Worm (Caenorhabditis elegans) whole organism, midembryonic: ENCODE data around the gene srh-247.
"Not testable (repeated sequence)": the region's sequence is repeated elsewhere in the genome, so short reads cannot be mapped to it uniquely, and the experiment has no call there.

Source experiments
- T22C8.4 ChIP-seq: fragments of 200-800 bp; sonication (Bioruptor generic); IDR thresholded peaks from 2 replicates; pipeline ENCODE4 v1.3.6; 2022; ENCODE audit warnings: missing genetic modification characterization, missing compliant biosample characterization
- cog-1 ChIP-seq: sonication (generic microtip); optimal IDR thresholded peaks from 2 replicates; lab custom pipeline; 2016; ENCODE audit warnings: missing genetic modification characterization, missing compliant biosample characterization
- flt-1 ChIP-seq: fragments of 200-800 bp; sonication (Bioruptor generic); IDR thresholded peaks from 2 replicates; pipeline ENCODE4 v1.3.6; 2022; ENCODE audit warnings: missing genetic modification characterization, missing compliant biosample characterization
- klf-2 ChIP-seq: fragments of 200-800 bp; sonication (Bioruptor generic); conservative IDR thresholded peaks from 2 replicates; pipeline ENCODE4 v1.3.6; 2022; ENCODE audit warnings: missing genetic modification reagents, missing genetic modification characterization, missing compliant biosample characterization
- med-1 ChIP-seq: sonication (generic microtip); optimal IDR thresholded peaks from 2 replicates; lab custom pipeline; 2017; ENCODE audit warnings: missing genetic modification characterization, mild to moderate bottlenecking, missing compliant biosample characterization, antibody characterized with exemption, missing genetic modification reagents; ENCODE audit not compliant: insufficient read depth
- ref-1 ChIP-seq: fragments of 200-800 bp; sonication (Bioruptor generic); conservative IDR thresholded peaks from 2 replicates; pipeline ENCODE4 v1.3.6; 2022; ENCODE audit warnings: missing genetic modification reagents, missing genetic modification characterization, missing compliant biosample characterization
- tab-1 ChIP-seq: fragments of 200-800 bp; sonication (Bioruptor generic); IDR thresholded peaks from 2 replicates; pipeline ENCODE4 v1.3.6; 2022; ENCODE audit warnings: missing genetic modification characterization, missing compliant biosample characterization
- ztf-23 ChIP-seq: fragments of 200-800 bp; sonication (Bioruptor generic); IDR thresholded peaks from 2 replicates; pipeline ENCODE4 v1.3.6; 2022; ENCODE audit warnings: missing genetic modification reagents, missing genetic modification characterization, missing compliant biosample characterization
- ztf-29 ChIP-seq: fragments of 200-800 bp; sonication (Bioruptor generic); IDR thresholded peaks from 2 replicates; pipeline ENCODE4 v1.3.6; 2022; ENCODE audit warnings: missing genetic modification reagents, missing genetic modification characterization, missing compliant biosample characterization

The srh-247 gene

ce11 chrV:2958202-2958601 is 24.2 kb upstream of the srh-247 start, which contains the start of gene srw-142:
Gene srw-142, minus strand, starts transcription at chrV:2958302.
- no peak for TF ChIP-seq med-1 (GFP tag; lab: Kevin White, UChicago)
- TF ChIP-seq flt-1 (GFP tag; lab: Robert Waterston, UW), result no peak
- no peak for TF ChIP-seq ref-1 (GFP tag; lab: Robert Waterston, UW)
- TF ChIP-seq cog-1 (tag; lab: Kevin White, UChicago), result no peak
- TF ChIP-seq ztf-29, result no peak
- TF ChIP-seq klf-2 (GFP tag; lab: Robert Waterston, UW), result no peak
- TF ChIP-seq T22C8.4, result no peak
- no peak for TF ChIP-seq tab-1 (GFP tag; lab: Robert Waterston, UW)
- no peak for TF ChIP-seq ztf-23 (GFP tag; lab: Robert Waterston, UW)

- not testable (repeated sequence) for TF ChIP-seq tab-1 (GFP tag; lab: Robert Waterston, UW); med-1 (GFP tag; lab: Kevin White, UChicago); klf-2 (GFP tag; lab: Robert Waterston, UW)
Observed at ce11 chrV:2955342-2955741, 21.4 kb upstream of the srh-247 start, which contains the start of gene srh-248. Gene srh-248, minus strand, starts transcription at chrV:2955442.

ce11 chrV:2952102-2952501 is 18.1 kb upstream of the srh-247 start, which contains the start of gene srw-122:
Gene srw-122, minus strand, starts transcription at chrV:2952202.
- TF ChIP-seq ref-1 (GFP tag; lab: Robert Waterston, UW); flt-1 (GFP tag; lab: Robert Waterston, UW); cog-1 (tag; lab: Kevin White, UChicago): not testable (repeated sequence)

- TF ChIP-seq tab-1 (GFP tag; lab: Robert Waterston, UW), result no peak
- no peak for TF ChIP-seq ref-1 (GFP tag; lab: Robert Waterston, UW)
- TF ChIP-seq cog-1 (tag; lab: Kevin White, UChicago), result no peak
- TF ChIP-seq ztf-29, result no peak
- TF ChIP-seq klf-2 (GFP tag; lab: Robert Waterston, UW), result no peak
- no peak for TF ChIP-seq flt-1 (GFP tag; lab: Robert Waterston, UW)
Observed at ce11 chrV:2945602-2946001, 11.6 kb upstream of the srh-247 start, which contains the start of gene srh-87. Gene srh-87, minus strand, starts transcription at chrV:2945702.

- no peak for TF ChIP-seq flt-1 (GFP tag; lab: Robert Waterston, UW)
- no peak for TF ChIP-seq cog-1 (tag; lab: Kevin White, UChicago)
- no peak for TF ChIP-seq T22C8.4
- TF ChIP-seq med-1 (GFP tag; lab: Kevin White, UChicago), result no peak
- no peak for TF ChIP-seq ref-1 (GFP tag; lab: Robert Waterston, UW)
- TF ChIP-seq ztf-23 (GFP tag; lab: Robert Waterston, UW), result no peak
- no peak for TF ChIP-seq tab-1 (GFP tag; lab: Robert Waterston, UW)
- TF ChIP-seq ztf-29, result no peak
- TF ChIP-seq klf-2 (GFP tag; lab: Robert Waterston, UW), result no peak
Observed at ce11 chrV:2943859-2944258, 9.9 kb upstream of the srh-247 start, which contains the start of gene srw-137. Gene srw-137, minus strand, starts transcription at chrV:2943959.

ce11 chrV:2942247-2942646 is 8.3 kb upstream of the srh-247 start:
- TF ChIP-seq med-1 (GFP tag; lab: Kevin White, UChicago) (no peak), tab-1 (GFP tag; lab: Robert Waterston, UW) (no peak), T22C8.4 (no peak), flt-1 (GFP tag; lab: Robert Waterston, UW) (no peak), klf-2 (GFP tag; lab: Robert Waterston, UW) (no peak), ztf-23 (GFP tag; lab: Robert Waterston, UW) (no peak), ref-1 (GFP tag; lab: Robert Waterston, UW) (no peak), cog-1 (tag; lab: Kevin White, UChicago) (no peak), ztf-29 (no peak)

- TF ChIP-seq ref-1 (GFP tag; lab: Robert Waterston, UW), result no peak
- TF ChIP-seq klf-2 (GFP tag; lab: Robert Waterston, UW), result no peak
- TF ChIP-seq med-1 (GFP tag; lab: Kevin White, UChicago), result no peak
Observed at ce11 chrV:2941405-2941804, 7.4 kb upstream of the srh-247 start, which contains the start of gene srw-143. Gene srw-143, minus strand, starts transcription at chrV:2941505.

- TF ChIP-seq tab-1 (GFP tag; lab: Robert Waterston, UW) (no peak), T22C8.4 (no peak), med-1 (GFP tag; lab: Kevin White, UChicago) (no peak), cog-1 (tag; lab: Kevin White, UChicago) (no peak), ztf-23 (GFP tag; lab: Robert Waterston, UW) (no peak), ref-1 (GFP tag; lab: Robert Waterston, UW) (no peak), flt-1 (GFP tag; lab: Robert Waterston, UW) (no peak), ztf-29 (no peak), klf-2 (GFP tag; lab: Robert Waterston, UW) (no peak)
Observed at ce11 chrV:2938497-2938896, 4.5 kb upstream of the srh-247 start, which contains the start of gene srw-141. Gene srw-141, minus strand, starts transcription at chrV:2938597.

- no peak for TF ChIP-seq T22C8.4
- no peak for TF ChIP-seq ztf-29
- TF ChIP-seq ztf-23 (GFP tag; lab: Robert Waterston, UW), result no peak
- no peak for TF ChIP-seq ref-1 (GFP tag; lab: Robert Waterston, UW)
- TF ChIP-seq cog-1 (tag; lab: Kevin White, UChicago), result no peak
- no peak for TF ChIP-seq klf-2 (GFP tag; lab: Robert Waterston, UW)
- no peak for TF ChIP-seq med-1 (GFP tag; lab: Kevin White, UChicago)
Observed at ce11 chrV:2931252-2931651, 2.7 kb downstream of the srh-247 start, which contains the start of gene C31B8.1. Gene C31B8.1, plus strand, starts transcription at chrV:2931552.

- TF ChIP-seq ztf-29 (no peak), cog-1 (tag; lab: Kevin White, UChicago) (no peak), klf-2 (GFP tag; lab: Robert Waterston, UW) (no peak), flt-1 (GFP tag; lab: Robert Waterston, UW) (no peak), ztf-23 (GFP tag; lab: Robert Waterston, UW) (no peak), tab-1 (GFP tag; lab: Robert Waterston, UW) (no peak), T22C8.4 (no peak), ref-1 (GFP tag; lab: Robert Waterston, UW) (no peak), med-1 (GFP tag; lab: Kevin White, UChicago) (no peak)
Observed at ce11 chrV:2929753-2930152, 4.2 kb downstream of the srh-247 start, which contains the start of gene C31B8.16. Gene C31B8.16, plus strand, starts transcription at chrV:2930053.
